Fruit fly (Drosophila melanogaster) S2 (cell line): Measurements from ENCODE around the gene ds.

Experiments
- CG8478 ChIP-seq: fragments of >200 bp; optimal IDR thresholded peaks from 2 replicates; lab custom pipeline; 2018
- CTCF ChIP-seq, 2 experiments: fragments of >200 bp; optimal IDR thresholded peaks; 2 replicates each; lab custom pipeline; 2018

DNA sequence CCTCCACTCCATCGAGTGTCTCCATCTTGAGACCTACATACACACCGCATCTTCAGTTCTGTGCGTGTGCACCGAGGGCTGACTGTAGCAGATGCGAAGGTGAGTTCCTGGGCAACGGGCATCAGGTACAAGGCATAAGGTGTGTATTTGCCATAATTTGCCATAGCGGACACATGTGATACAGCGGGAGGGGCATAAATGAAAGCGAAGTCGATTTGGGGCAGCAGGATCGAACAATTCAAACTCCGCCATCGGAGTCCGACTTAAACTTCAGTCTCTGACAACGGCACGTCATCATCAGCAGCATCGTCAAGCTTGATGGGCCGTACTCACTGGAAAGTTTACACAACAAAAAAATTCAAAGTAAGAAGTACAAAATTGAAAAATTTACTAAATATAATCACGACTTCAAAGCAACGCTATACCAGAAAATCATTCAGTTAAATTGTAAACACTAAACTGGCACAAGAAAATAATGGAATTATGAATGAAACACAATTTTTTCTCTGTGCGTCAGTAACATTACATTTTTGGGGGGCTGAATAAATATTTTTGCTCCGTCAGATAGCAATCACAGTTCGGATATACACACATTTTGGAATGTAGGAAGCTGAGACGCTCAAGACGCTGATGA, 45.7 kb downstream of the ds start:
- TF ChIP-seq CTCF (optimal IDR thresholded peaks at IDR 0.05; lab: Kevin White, UChicago), result no peak
- TF ChIP-seq CG8478 (lab: Kevin White, UChicago), result no peak
